Fruit fly (Drosophila melanogaster): Measurements from ENCODE around the gene CG42729.

dm6 chr3L:15527416-15527815 is at the start of gene CG42729:
- no peak for TF ChIP-seq gem (tag; optimal IDR thresholded peaks at IDR 0.05)
- no peak for TF ChIP-seq eyg (GFP tag; optimal IDR thresholded peaks at IDR 0.05)
- TF ChIP-seq CG3995 (GFP tag; optimal IDR thresholded peaks at IDR 0.05): no peak
- no peak for TF ChIP-seq Six4 (GFP tag; optimal IDR thresholded peaks at IDR 0.05)
- no peak for TF ChIP-seq CG3281 (GFP tag; optimal IDR thresholded peaks at IDR 0.05)
- TF ChIP-seq Elba2 (GFP tag; optimal IDR thresholded peaks at IDR 0.05): no peak
- TF ChIP-seq CG12155 (GFP tag; optimal IDR thresholded peaks at IDR 0.05): no peak

Data from whole organism, embryonic.